Fruit fly (Drosophila melanogaster) whole organism, adult: ENCODE data around the gene Fdx1.

Experiments used
- CG11617 ChIP-seq: fragments of 200-800 bp; sonication (Bioruptor generic); optimal IDR thresholded peaks from 2 replicates; lab custom pipeline; 2017; ENCODE audit warnings: mild to moderate bottlenecking, missing biosample characterization, missing genetic modification reagents, missing genetic modification characterization
- CG12768 ChIP-seq: fragments of 200-800 bp; sonication (Bioruptor generic); optimal IDR thresholded peaks from 2 replicates; lab custom pipeline; 2017; ENCODE audit warnings: missing biosample characterization, missing genetic modification characterization, mild to moderate bottlenecking, moderate library complexity, missing genetic modification reagents
- CG14711 ChIP-seq: fragments of 200-800 bp; sonication (Bioruptor generic); optimal IDR thresholded peaks from 2 replicates; lab custom pipeline; 2018; ENCODE audit warnings: missing biosample characterization, mild to moderate bottlenecking, missing genetic modification characterization, moderate library complexity
- CG1620 ChIP-seq: fragments of 200-800 bp; sonication (Bioruptor generic); optimal IDR thresholded peaks from 2 replicates; lab custom pipeline; 2016; ENCODE audit warnings: missing biosample characterization, missing genetic modification characterization
- CG33017 ChIP-seq: fragments of 200-800 bp; sonication (Bioruptor generic); optimal IDR thresholded peaks from 2 replicates; lab custom pipeline; 2018; ENCODE audit warnings: missing biosample characterization, mild to moderate bottlenecking, missing genetic modification characterization, moderate library complexity
- CG5204 ChIP-seq: fragments of 200-800 bp; sonication (Bioruptor generic); optimal IDR thresholded peaks from 2 replicates; lab custom pipeline; 2016; ENCODE audit warnings: missing biosample characterization, missing genetic modification characterization
- CG7045 ChIP-seq: fragments of 200-800 bp; sonication (Bioruptor generic); optimal IDR thresholded peaks from 2 replicates; lab custom pipeline; 2017; ENCODE audit warnings: missing biosample characterization, mild to moderate bottlenecking, missing genetic modification characterization
- CG7101 ChIP-seq: fragments of 200-800 bp; sonication (Bioruptor generic); optimal IDR thresholded peaks from 2 replicates; lab custom pipeline; 2018; ENCODE audit warnings: missing biosample characterization, mild to moderate bottlenecking, missing genetic modification characterization, moderate library complexity
- Clk ChIP-seq: fragments of 200-800 bp; sonication (Bioruptor generic); optimal IDR thresholded peaks from 2 replicates; lab custom pipeline; 2017; ENCODE audit warnings: missing biosample characterization, missing genetic modification characterization
- Crg-1 ChIP-seq: fragments of 200-800 bp; sonication (Bioruptor generic); optimal IDR thresholded peaks from 2 replicates; lab custom pipeline; 2016; ENCODE audit warnings: missing biosample characterization, missing genetic modification characterization
- Hr96 ChIP-seq: fragments of 200-800 bp; sonication (Bioruptor generic); optimal IDR thresholded peaks from 2 replicates; lab custom pipeline; 2016; ENCODE audit warnings: missing biosample characterization, missing genetic modification characterization
- Mnt ChIP-seq: fragments of 200-800 bp; sonication (Bioruptor generic); optimal IDR thresholded peaks from 2 replicates; lab custom pipeline; 2016; ENCODE audit warnings: missing biosample characterization, mild to moderate bottlenecking, missing genetic modification characterization
- bab1 ChIP-seq: fragments of 200-800 bp; sonication (Bioruptor generic); optimal IDR thresholded peaks from 3 replicates; lab custom pipeline; 2019; ENCODE audit warnings: missing biosample characterization, mild to moderate bottlenecking, missing genetic modification characterization, moderate library complexity
- cic ChIP-seq: fragments of 200-800 bp; sonication (Bioruptor generic); optimal IDR thresholded peaks from 2 replicates; lab custom pipeline; 2017; ENCODE audit warnings: missing biosample characterization, mild to moderate bottlenecking, missing genetic modification characterization, moderate library complexity
- cnc ChIP-seq, 2 experiments: fragments of >200 bp; optimal IDR thresholded peaks; 2 replicates each; lab custom pipeline; 2017
- kay ChIP-seq: fragments of 200-800 bp; sonication (Bioruptor generic); peaks from one replicate; lab custom pipeline; 2016; ENCODE audit warnings: missing biosample characterization, missing genetic modification characterization, borderline replicate concordance
- ovo ChIP-seq: fragments of 200-800 bp; sonication (Bioruptor generic); optimal IDR thresholded peaks from 2 replicates; lab custom pipeline; 2016; ENCODE audit warnings: missing biosample characterization, missing genetic modification characterization
- pad ChIP-seq: fragments of 200-800 bp; sonication (Bioruptor generic); optimal IDR thresholded peaks from 3 replicates; lab custom pipeline; 2017; ENCODE audit warnings: missing biosample characterization, missing genetic modification characterization, mild to moderate bottlenecking, moderate library complexity, missing genetic modification reagents
- tj ChIP-seq: fragments of 200-800 bp; sonication (Bioruptor generic); optimal IDR thresholded peaks from 3 replicates; lab custom pipeline; 2017; ENCODE audit warnings: missing biosample characterization, mild to moderate bottlenecking, missing genetic modification characterization, moderate library complexity
- toe ChIP-seq: fragments of 200-800 bp; sonication (Bioruptor generic); optimal IDR thresholded peaks from 2 replicates; lab custom pipeline; 2016; ENCODE audit warnings: missing biosample characterization, missing genetic modification characterization

Gene Fdx1

dm6 chr3L:9376573-9376972 is 5.5 kb upstream of the Fdx1 start:
- peak; percentile 63 for TF ChIP-seq Clk
- no peak for TF ChIP-seq cic (GFP tag; lab: Kevin White, UChicago)

DNA sequence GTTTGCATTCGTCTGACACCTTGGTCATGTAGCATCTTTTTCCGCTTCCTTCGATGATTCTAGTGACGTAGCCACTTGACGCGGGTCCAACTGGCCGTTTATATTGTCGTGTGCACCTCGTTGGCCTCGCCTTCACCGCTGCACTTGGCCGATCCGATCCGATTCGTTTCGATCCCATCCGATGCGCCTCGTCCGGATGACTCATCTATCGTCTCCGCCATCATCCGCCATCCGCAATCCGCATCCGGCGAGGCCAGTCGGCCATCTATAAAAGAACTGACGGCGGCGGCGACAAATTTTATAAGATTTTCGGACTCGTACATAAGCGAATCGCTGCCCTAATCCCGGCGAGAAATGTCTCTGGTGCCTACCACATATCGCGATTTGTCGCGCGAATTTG is 4.1 kb upstream of the Fdx1 start, which contains the start of gene CG4461:
Gene CG4461 (plus strand): TSS at position 301 of the 400 bp plus-strand sequence.
- TF ChIP-seq toe (GFP tag; lab: Kevin White, UChicago) (no peak), Hr96 (GFP tag; lab: Kevin White, UChicago) (no peak), cic (GFP tag; lab: Kevin White, UChicago) (no peak), CG11617 (GFP tag; lab: Kevin White, UChicago) (no peak), bab1 (no peak), pad (GFP tag; lab: Kevin White, UChicago) (no peak), CG5204 (GFP tag; lab: Kevin White, UChicago) (no peak), CG12768 (GFP tag; lab: Kevin White, UChicago) (no peak), CG33017 (tag; lab: Kevin White, UChicago) (no peak), kay (GFP tag; lab: Kevin White, UChicago) (no peak), Mnt (no peak), CG7045 (GFP tag; lab: Kevin White, UChicago) (no peak), CG14711 (tag; lab: Kevin White, UChicago) (no peak), Crg-1 (GFP tag; lab: Kevin White, UChicago) (no peak), CG7101 (tag; lab: Kevin White, UChicago) (no peak), tj (GFP tag; lab: Kevin White, UChicago) (no peak), Clk (no peak), CG1620 (no peak), ovo (GFP tag; lab: Kevin White, UChicago) (no peak), cnc (optimal IDR thresholded peaks at IDR 0.05; lab: Kevin White, UChicago) (no peak)

dm6 chr3L:9373374-9374004 is 2.5 kb upstream of the Fdx1 start:
- TF ChIP-seq CG14711 (tag; lab: Kevin White, UChicago), result peak; percentile 64
- TF ChIP-seq Mnt, result peak; percentile 17
- TF ChIP-seq CG7101 (tag; lab: Kevin White, UChicago), result peak; percentile 58
- TF ChIP-seq Crg-1 (GFP tag; lab: Kevin White, UChicago), result peak; percentile 1
- no peak for TF ChIP-seq ovo (GFP tag; lab: Kevin White, UChicago)
- TF ChIP-seq CG7045 (GFP tag; lab: Kevin White, UChicago), result peak; percentile 74
- TF ChIP-seq Hr96 (GFP tag; lab: Kevin White, UChicago), result no peak
- no peak for TF ChIP-seq CG1620
- peak; percentile 23 for TF ChIP-seq cic (GFP tag; lab: Kevin White, UChicago)
- TF ChIP-seq pad (GFP tag; lab: Kevin White, UChicago), result peak; percentile 46
- TF ChIP-seq CG5204 (GFP tag; lab: Kevin White, UChicago), result no peak
- peak; percentile 51 for TF ChIP-seq CG12768 (GFP tag; lab: Kevin White, UChicago)
- peak; percentile 50 for TF ChIP-seq Clk
- peak; percentile 35 for TF ChIP-seq tj (GFP tag; lab: Kevin White, UChicago)
- TF ChIP-seq CG33017 (tag; lab: Kevin White, UChicago), result peak; percentile 71
- no peak for TF ChIP-seq kay (GFP tag; lab: Kevin White, UChicago)
- peak; percentile 73 for TF ChIP-seq CG11617 (GFP tag; lab: Kevin White, UChicago)
- TF ChIP-seq toe (GFP tag; lab: Kevin White, UChicago), result no peak
- peak; percentile 30 for TF ChIP-seq bab1
- TF ChIP-seq cnc (optimal IDR thresholded peaks at IDR 0.05; lab: Kevin White, UChicago), result no peak

- TF ChIP-seq ovo (GFP tag; lab: Kevin White, UChicago) (peak; percentile 19), CG12768 (GFP tag; lab: Kevin White, UChicago) (peak; percentile 33), toe (GFP tag; lab: Kevin White, UChicago) (no peak), cic (GFP tag; lab: Kevin White, UChicago) (peak; percentile 39)
These were observed 1.4 kb upstream of the Fdx1 start, which contains the start of the genes Hsp67Bc, CG4456 and Hsp22 for dm6 chr3L:9372278-9372975. Hsp67Bc (minus strand) TSS chr3L:9372497. CG4456 (plus strand) TSS chr3L:9372722. Hsp22 (plus strand) TSS chr3L:9372931.

dm6 chr3L:9368665-9369064 is 2.4 kb downstream of the Fdx1 start:
- TF ChIP-seq CG1620 (no peak), CG33017 (tag; lab: Kevin White, UChicago) (no peak), Mnt (no peak), pad (GFP tag; lab: Kevin White, UChicago) (no peak), Clk (no peak), Crg-1 (GFP tag; lab: Kevin White, UChicago) (no peak), kay (GFP tag; lab: Kevin White, UChicago) (no peak), ovo (GFP tag; lab: Kevin White, UChicago) (no peak), bab1 (no peak), CG5204 (GFP tag; lab: Kevin White, UChicago) (no peak), CG11617 (GFP tag; lab: Kevin White, UChicago) (no peak), Hr96 (GFP tag; lab: Kevin White, UChicago) (no peak), CG7045 (GFP tag; lab: Kevin White, UChicago) (no peak), CG14711 (tag; lab: Kevin White, UChicago) (no peak)

DNA sequence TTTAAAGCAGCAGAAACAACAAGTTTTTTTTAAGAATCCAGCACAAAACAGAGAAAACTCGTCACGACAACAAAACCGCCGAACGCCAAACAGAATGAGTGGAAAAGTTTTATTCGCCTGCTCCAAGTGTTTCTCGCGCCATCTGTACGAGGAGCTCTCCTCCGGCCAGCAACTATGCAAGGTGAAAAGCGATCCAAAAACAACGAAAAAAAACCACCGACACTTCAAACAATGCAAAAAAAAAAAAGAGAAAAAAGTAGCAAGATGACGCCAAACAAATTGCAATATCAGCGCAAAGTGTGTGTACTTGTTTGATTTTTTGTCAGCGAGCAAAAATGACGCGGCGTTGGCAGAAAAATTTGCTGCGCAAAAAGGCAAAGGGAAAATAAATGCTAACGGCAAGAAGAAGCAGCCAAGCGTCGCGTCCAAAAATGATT is 3.6 kb downstream of the Fdx1 start:
- TF ChIP-seq CG5204 (GFP tag; lab: Kevin White, UChicago), result no peak
- TF ChIP-seq pad (GFP tag; lab: Kevin White, UChicago), result no peak
- TF ChIP-seq kay (GFP tag; lab: Kevin White, UChicago), result peak; percentile 85
- peak; percentile 67 for TF ChIP-seq cic (GFP tag; lab: Kevin White, UChicago)
- TF ChIP-seq CG12768 (GFP tag; lab: Kevin White, UChicago), result peak; percentile 16
- TF ChIP-seq CG11617 (GFP tag; lab: Kevin White, UChicago), result peak; percentile 60
- TF ChIP-seq bab1, result peak; percentile 13
- TF ChIP-seq tj (GFP tag; lab: Kevin White, UChicago), result peak; percentile 100
- no peak for TF ChIP-seq Clk
- TF ChIP-seq cnc (optimal IDR thresholded peaks at IDR 0.05; lab: Kevin White, UChicago), result no peak
